Worm (Caenorhabditis elegans): Measurements from ENCODE around the gene cpg-24.

- TF ChIP-seq him-1 (tag; optimal IDR thresholded peaks at IDR 0.05) (no peak), dao-5 (tag; optimal IDR thresholded peaks at IDR 0.05) (no peak), W03F9.2 (tag; optimal IDR thresholded peaks at IDR 0.05) (no peak)
Measured at ce11 chrIV:1628281-1628680, 3.5 kb upstream of the cpg-24 start.

All from whole organism, L4/young adult.